Worm (Caenorhabditis elegans): ENCODE data around the gene bath-39.
"Not testable (repeated sequence)": the region's sequence is repeated elsewhere in the genome, so short reads cannot be mapped to it uniquely, and the experiment has no call there.

ce11 chrV:13443535-13443934, 15.7 kb upstream of the bath-39 start, which contains the start of gene Y2H9A.6:
- TF ChIP-seq ama-1 (optimal IDR thresholded peaks at IDR 0.05); hnd-1 (tag; optimal IDR thresholded peaks at IDR 0.05); aly-1 (tag; optimal IDR thresholded peaks at IDR 0.05); pes-1 (GFP tag; IDR thresholded peaks at IDR 0.05); flt-1 (GFP tag; IDR thresholded peaks at IDR 0.05); hmg-4 (GFP tag; optimal IDR thresholded peaks at IDR 0.05); ceh-13 (GFP tag; optimal IDR thresholded peaks at IDR 0.05); scrt-1 (GFP tag; IDR thresholded peaks at IDR 0.05); B0310.2 (tag; optimal IDR thresholded peaks at IDR 0.05): not testable (repeated sequence)

Measured in whole organism, early embryonic.